Fruit fly (Drosophila melanogaster) whole organism, pupa: Measurements from ENCODE around the gene CG12702.

ENCODE experiments used
- CG4496 ChIP-seq: fragments of 200-800 bp; sonication (Bioruptor generic); IDR thresholded peaks from 3 replicates; pipeline ENCODE4 v1.3.6; 2022; ENCODE audit warnings: missing biosample characterization, missing genetic modification characterization
- CG8301 ChIP-seq: fragments of 200-800 bp; sonication (Bioruptor generic); optimal IDR thresholded peaks from 2 replicates; lab custom pipeline; 2018; ENCODE audit warnings: missing biosample characterization, mild to moderate bottlenecking, missing genetic modification characterization
- CG9948 ChIP-seq: fragments of 200-800 bp; sonication (Bioruptor generic); optimal IDR thresholded peaks from 2 replicates; lab custom pipeline; 2018; ENCODE audit warnings: missing biosample characterization, mild to moderate bottlenecking, missing genetic modification characterization, moderate library complexity
- D1 ChIP-seq: fragments of 200-800 bp; sonication (Bioruptor generic); optimal IDR thresholded peaks from 2 replicates; lab custom pipeline; 2018; ENCODE audit warnings: missing biosample characterization, mild to moderate bottlenecking, missing genetic modification characterization, moderate library complexity
- Pif1B ChIP-seq: fragments of 200-800 bp; sonication (Bioruptor generic); optimal IDR thresholded peaks from 3 replicates; lab custom pipeline; 2016; ENCODE audit warnings: missing biosample characterization, missing genetic modification characterization
- fd96Ca ChIP-seq: fragments of 200-800 bp; sonication (Bioruptor generic); IDR thresholded peaks from 3 replicates; pipeline ENCODE4 v1.3.6; 2022; ENCODE audit warnings: missing biosample characterization, missing genetic modification characterization
- gl ChIP-seq: fragments of 200-800 bp; sonication (Bioruptor generic); optimal IDR thresholded peaks from 2 replicates; lab custom pipeline; 2018; ENCODE audit warnings: missing biosample characterization, mild to moderate bottlenecking, missing genetic modification characterization
- rn ChIP-seq: fragments of 200-800 bp; sonication (Bioruptor generic); IDR thresholded peaks from 2 replicates; pipeline ENCODE4 v1.3.6; 2022; ENCODE audit warnings: missing biosample characterization, missing genetic modification characterization

- TF ChIP-seq CG9948 (tag; lab: Kevin White, UChicago) (no peak), fd96Ca (GFP tag; lab: Robert Waterston, UW) (no peak), Pif1B (GFP tag; lab: Kevin White, UChicago) (no peak), CG4496 (GFP tag; lab: Robert Waterston, UW) (no peak), CG8301 (no peak), gl (tag; lab: Kevin White, UChicago) (no peak), rn (GFP tag; lab: Robert Waterston, UW) (no peak), D1 (tag; lab: Kevin White, UChicago) (no peak)
These were observed 49.9 kb downstream of the CG12702 start for dm6 chrX:19714816-19715215.
